Worm (Caenorhabditis elegans) whole organism, L4 larva: ENCODE measurements around the gene C49F5.6.

Experiments
- aha-1 ChIP-seq: fragments of 150-350 bp; peaks from one replicate; lab custom pipeline; 2014; ENCODE audit warnings: missing biosample characterization, missing genetic modification characterization
- ceh-28 ChIP-seq: fragments of 150-350 bp; optimal IDR thresholded peaks from 2 replicates; lab custom pipeline; 2014; ENCODE audit warnings: missing biosample characterization, missing genetic modification reagents, missing genetic modification characterization
- fkh-10 ChIP-seq: fragments of 150-350 bp; optimal IDR thresholded peaks from 2 replicates; lab custom pipeline; 2014; ENCODE audit warnings: missing biosample characterization, missing genetic modification reagents, missing genetic modification characterization
- lin-13 ChIP-seq: fragments of 150-350 bp; optimal IDR thresholded peaks from 2 replicates; lab custom pipeline; 2014; ENCODE audit warnings: missing biosample characterization, missing genetic modification reagents, missing genetic modification characterization
- lin-39 ChIP-seq: fragments of 150-350 bp; optimal IDR thresholded peaks from 2 replicates; lab custom pipeline; 2014; ENCODE audit warnings: missing biosample characterization, missing genetic modification reagents, missing genetic modification characterization
- madf-9 ChIP-seq: fragments of 200-800 bp; sonication (Bioruptor generic); conservative IDR thresholded peaks from 2 replicates; pipeline ENCODE4 v1.3.6; 2022; ENCODE audit warnings: missing genetic modification reagents, missing genetic modification characterization, missing compliant biosample characterization
- skn-1 ChIP-seq: fragments of 150-350 bp; optimal IDR thresholded peaks from 2 replicates; lab custom pipeline; 2014; ENCODE audit warnings: missing biosample characterization, missing genetic modification characterization
- unc-62 ChIP-seq, 3 experiments: fragments of 150-350 bp in 1 of 3; sonication (generic microtip); optimal IDR thresholded peaks in 2 of 3; peaks in 1 of 3; 1 replicate in 1 of 3; 2 replicates in 2 of 3; lab custom pipeline; 2014 to 2017; ENCODE audit warnings: missing biosample characterization in 3 of 3, missing genetic modification characterization in 3 of 3, missing genetic modification reagents in 3 of 3, missing genotype in 1 of 3

ce11 chrX:12022496-12022895 lies 34.4 kb downstream of the C49F5.6 start:
- TF ChIP-seq aha-1 (tag; lab: Kevin White, UChicago) (no peak), fkh-10 (GFP tag; lab: Kevin White, UChicago) (no peak), lin-13 (no peak), skn-1 (tag; lab: Kevin White, UChicago) (no peak), lin-39 (tag; lab: Kevin White, UChicago) (no peak), ceh-28 (tag; lab: Kevin White, UChicago) (no peak), madf-9 (GFP tag; lab: Robert Waterston, UW) (no peak), unc-62 (GFP tag; optimal IDR thresholded peaks at IDR 0.05 in 1 of 2; lab: Kevin White, UChicago) (peak in 1 of 2 experiments; percentile 27), unc-62 (tag; optimal IDR thresholded peaks at IDR 0.05; lab: Kevin White, UChicago) (no peak)
